Fruit fly (Drosophila melanogaster) whole organism, wandering third instar larva: ENCODE data around the gene CG15432.

ENCODE experiments used
- Abd-B ChIP-seq: fragments of >200 bp; optimal IDR thresholded peaks from 2 replicates; lab custom pipeline; 2017; ENCODE audit warnings: missing biosample characterization, missing genetic modification characterization
- CG9705 ChIP-seq: fragments of 200-800 bp; sonication (Bioruptor generic); optimal IDR thresholded peaks from 2 replicates; lab custom pipeline; 2018; ENCODE audit warnings: missing biosample characterization, mild to moderate bottlenecking, missing genetic modification characterization
- CrebA ChIP-seq: fragments of 200-800 bp; sonication (Bioruptor generic); optimal IDR thresholded peaks from 2 replicates; lab custom pipeline; 2016; ENCODE audit warnings: missing biosample characterization, mild to moderate bottlenecking, missing genetic modification characterization, borderline replicate concordance
- Dfd ChIP-seq: fragments of >200 bp; optimal IDR thresholded peaks from 2 replicates; lab custom pipeline; 2017; ENCODE audit warnings: missing biosample characterization, missing genetic modification characterization
- Dif ChIP-seq: fragments of 200-275, 200-300 bp; sonication (Bioruptor generic); optimal IDR thresholded peaks from 2 replicates; lab custom pipeline; 2018; ENCODE audit warnings: missing biosample characterization, missing genetic modification characterization; ENCODE audit not compliant: partially characterized antibody
- HLH106 ChIP-seq: fragments of 200-800 bp; optimal IDR thresholded peaks from 3 replicates; lab custom pipeline; 2019; ENCODE audit warnings: missing biosample characterization, mild to moderate bottlenecking, missing genetic modification characterization, moderate library complexity
- Hnf4 ChIP-seq: fragments of 200-800 bp; sonication (Bioruptor generic); optimal IDR thresholded peaks from 2 replicates; lab custom pipeline; 2016; ENCODE audit warnings: missing biosample characterization, mild to moderate bottlenecking, missing genetic modification characterization
- Hr83 ChIP-seq: fragments of 200-300 bp; sonication (Bioruptor generic); optimal IDR thresholded peaks from 2 replicates; lab custom pipeline; 2016; ENCODE audit warnings: missing biosample characterization, mild to moderate bottlenecking, missing genetic modification characterization, moderate library complexity; ENCODE audit not compliant: poor library complexity, severe bottlenecking
- Jra ChIP-seq: sonication (Bioruptor generic); optimal IDR thresholded peaks from 2 replicates; lab custom pipeline; 2016; ENCODE audit warnings: missing biosample characterization, missing genetic modification characterization
- Myc ChIP-seq: fragments of >200 bp; optimal IDR thresholded peaks from 2 replicates; lab custom pipeline; 2017
- N ChIP-seq: fragments of >200 bp; optimal IDR thresholded peaks from 2 replicates; lab custom pipeline; 2018; ENCODE audit warnings: missing biosample characterization, missing external identifiers, missing genetic modification characterization
- OdsH ChIP-seq: fragments of 200-800 bp; sonication (Bioruptor generic); optimal IDR thresholded peaks from 2 replicates; lab custom pipeline; 2016; ENCODE audit warnings: missing biosample characterization, mild to moderate bottlenecking, missing genetic modification characterization
- Rel ChIP-seq, 2 experiments: fragments of 200-800 bp; sonication (Bioruptor generic) in 1 of 2; optimal IDR thresholded peaks; 2 replicates in 1 of 2; 3 replicates in 1 of 2; lab custom pipeline; 2016 to 2019; ENCODE audit warnings: mild to moderate bottlenecking in 2 of 2, missing biosample characterization in 2 of 2, missing genetic modification characterization in 2 of 2, moderate library complexity in 1 of 2
- Sp1 ChIP-seq: fragments of 200-800 bp; sonication (Bioruptor generic); optimal IDR thresholded peaks from 3 replicates; lab custom pipeline; 2019; ENCODE audit warnings: missing biosample characterization, mild to moderate bottlenecking, missing genetic modification characterization, moderate library complexity
- dl ChIP-seq, 2 experiments: fragments of 175-275, 200-275 bp in 1 of 2; fragments of 200-275 bp in 1 of 2; sonication (Bioruptor generic); optimal IDR thresholded peaks; lab custom pipeline; 2018; ENCODE audit warnings: mild to moderate bottlenecking in 2 of 2, missing biosample characterization in 2 of 2, missing genetic modification characterization in 2 of 2, moderate library complexity in 2 of 2; ENCODE audit not compliant: partially characterized antibody in 2 of 2, insufficient read depth in 1 of 2
- dsf ChIP-seq: sonication (Bioruptor generic); optimal IDR thresholded peaks from 2 replicates; lab custom pipeline; 2016; ENCODE audit warnings: missing biosample characterization, missing genetic modification characterization, borderline replicate concordance
- ey ChIP-seq: fragments of 200-800 bp; sonication (Bioruptor generic); optimal IDR thresholded peaks from 2 replicates; lab custom pipeline; 2016; ENCODE audit warnings: missing biosample characterization, missing genetic modification characterization
- foxo ChIP-seq, 2 experiments: fragments of 200-800 bp; sonication (Bioruptor generic); optimal IDR thresholded peaks; 2 replicates in 1 of 2; 3 replicates in 1 of 2; lab custom pipeline; 2016 to 2017; ENCODE audit warnings: missing biosample characterization in 2 of 2, missing genetic modification characterization in 2 of 2
- fru ChIP-seq: fragments of 200-800 bp; sonication (Bioruptor generic); optimal IDR thresholded peaks from 3 replicates; lab custom pipeline; 2016; ENCODE audit warnings: missing biosample characterization, mild to moderate bottlenecking, missing genetic modification characterization
- h ChIP-seq: fragments of 200-800 bp; sonication (Bioruptor generic); optimal IDR thresholded peaks from 3 replicates; lab custom pipeline; 2016; ENCODE audit warnings: missing biosample characterization, mild to moderate bottlenecking, missing genetic modification characterization
- pan ChIP-seq: fragments of >200 bp; optimal IDR thresholded peaks from 2 replicates; lab custom pipeline; 2017
- rgr ChIP-seq: fragments of 200-800 bp; sonication (Bioruptor generic); optimal IDR thresholded peaks from 3 replicates; lab custom pipeline; 2016; ENCODE audit warnings: missing biosample characterization, mild to moderate bottlenecking, missing genetic modification characterization
- sage ChIP-seq: fragments of 200-800 bp; sonication (Bioruptor generic); optimal IDR thresholded peaks from 2 replicates; lab custom pipeline; 2016; ENCODE audit warnings: missing biosample characterization, mild to moderate bottlenecking, missing genetic modification characterization
- sv ChIP-seq: fragments of 200-800 bp; sonication (Bioruptor generic); optimal IDR thresholded peaks from 3 replicates; lab custom pipeline; 2016; ENCODE audit warnings: missing biosample characterization, missing genetic modification characterization
- tai ChIP-seq: sonication (Bioruptor generic); optimal IDR thresholded peaks from 2 replicates; lab custom pipeline; 2016; ENCODE audit warnings: missing biosample characterization, missing genetic modification characterization
- usp ChIP-seq: fragments of >200 bp; optimal IDR thresholded peaks from 2 replicates; lab custom pipeline; 2017; ENCODE audit warnings: missing biosample characterization, missing genetic modification characterization
- woc ChIP-seq: sonication (Bioruptor generic); optimal IDR thresholded peaks from 2 replicates; lab custom pipeline; 2016; ENCODE audit warnings: missing biosample characterization, mild to moderate bottlenecking, missing genetic modification characterization

CG15432 gene

dm6 chr2L:4459543-4459942 lies 17.4 kb downstream of the CG15432 start, which contains the start of the genes mRpL27 and CG15435:
Gene mRpL27 (minus strand): TSS chr2L:4459638.
Gene CG15435 (plus strand): TSS chr2L:4459729.
- peak; percentile 15 for TF ChIP-seq rgr (GFP tag; lab: Kevin White, UChicago)
- peak; percentile 31 for TF ChIP-seq h
- TF ChIP-seq sage (GFP tag; lab: Kevin White, UChicago), result no peak
- no peak for TF ChIP-seq ey (GFP tag; lab: Kevin White, UChicago)
- peak in 1 of 2 experiments; percentile 29 for TF ChIP-seq foxo (GFP tag; optimal IDR thresholded peaks at IDR 0.05; lab: Kevin White, UChicago)
- no peak for TF ChIP-seq Hr83 (GFP tag; lab: Kevin White, UChicago)
- TF ChIP-seq Sp1 (GFP tag; lab: Kevin White, UChicago), result peak; percentile 20
- TF ChIP-seq HLH106 (tag; lab: Kevin White, UChicago), result peak; percentile 51
- peak; percentile 96 for TF ChIP-seq Myc
- no peak for TF ChIP-seq Hnf4 (GFP tag; lab: Kevin White, UChicago)
- TF ChIP-seq woc, result peak; percentile 87
- TF ChIP-seq OdsH (GFP tag; lab: Kevin White, UChicago), result peak; percentile 7
- TF ChIP-seq CG9705 (GFP tag; lab: Kevin White, UChicago), result peak; percentile 48
- TF ChIP-seq Rel (GFP tag; optimal IDR thresholded peaks at IDR 0.05; lab: Kevin White, UChicago), result no peak
- peak; percentile 24 for TF ChIP-seq Rel (tag; optimal IDR thresholded peaks at IDR 0.05; lab: Kevin White, UChicago)

- TF ChIP-seq dsf (GFP tag; lab: Kevin White, UChicago) (no peak), CG9705 (GFP tag; lab: Kevin White, UChicago) (peak; percentile 14), CrebA (GFP tag; lab: Kevin White, UChicago) (no peak), Rel (GFP tag; optimal IDR thresholded peaks at IDR 0.05; lab: Kevin White, UChicago) (no peak), Rel (tag; optimal IDR thresholded peaks at IDR 0.05; lab: Kevin White, UChicago) (peak; percentile 32), Dfd (GFP tag; lab: Kevin White, UChicago) (no peak)
Measured at dm6 chr2L:4463323-4463722, 21.2 kb downstream of the CG15432 start, which contains the start of the genes CG15443 and Paris. Gene CG15443 (minus strand): TSS chr2L:4463447. Gene Paris (plus strand): TSS chr2L:4463611.

- TF ChIP-seq woc (peak; percentile 74), Myc (peak; percentile 18), foxo (GFP tag; optimal IDR thresholded peaks at IDR 0.05; lab: Kevin White, UChicago) (no peak)
Measured at dm6 chr2L:4464946-4465345, 22.8 kb downstream of the CG15432 start, which contains the start of gene FIG4. Gene FIG4 (plus strand): TSS chr2L:4465174.

- TF ChIP-seq h, result peak; percentile 22
- no peak for TF ChIP-seq CrebA (GFP tag; lab: Kevin White, UChicago)
- TF ChIP-seq fru, result peak; percentile 23
Measured at dm6 chr2L:4475422-4475821, 33.3 kb downstream of the CG15432 start.

- no peak for TF ChIP-seq pan (lab: Kevin White, UChicago)
- TF ChIP-seq Hr83 (GFP tag; lab: Kevin White, UChicago), result no peak
- no peak for TF ChIP-seq N (GFP tag; lab: Kevin White, UChicago)
- TF ChIP-seq Abd-B, result no peak
- TF ChIP-seq sage (GFP tag; lab: Kevin White, UChicago), result no peak
- TF ChIP-seq dl (GFP tag; optimal IDR thresholded peaks at IDR 0.05; lab: Kevin White, UChicago; ENCODE audit: insufficient read depth in 1 of 2, partially characterized antibody in 2 of 2), result no peak
- TF ChIP-seq OdsH (GFP tag; lab: Kevin White, UChicago), result no peak
- TF ChIP-seq tai (GFP tag; lab: Kevin White, UChicago), result no peak
- TF ChIP-seq foxo (GFP tag; optimal IDR thresholded peaks at IDR 0.05; lab: Kevin White, UChicago), result no peak
- TF ChIP-seq fru, result no peak
- peak; percentile 52 for TF ChIP-seq h
- TF ChIP-seq CG9705 (GFP tag; lab: Kevin White, UChicago), result no peak
- TF ChIP-seq dsf (GFP tag; lab: Kevin White, UChicago), result no peak
- TF ChIP-seq Jra, result no peak
- TF ChIP-seq Dif (GFP tag; lab: Kevin White, UChicago), result peak; percentile 28
Measured at dm6 chr2L:4476672-4477273, 34.7 kb downstream of the CG15432 start, which contains the start of gene ine. Gene ine (minus strand): TSS chr2L:4477022.

- TF ChIP-seq usp (GFP tag; lab: Kevin White, UChicago) (no peak), Dif (GFP tag; lab: Kevin White, UChicago) (no peak), Sp1 (GFP tag; lab: Kevin White, UChicago) (no peak), pan (lab: Kevin White, UChicago) (no peak), Myc (no peak), sage (GFP tag; lab: Kevin White, UChicago) (no peak), ey (GFP tag; lab: Kevin White, UChicago) (no peak), CG9705 (GFP tag; lab: Kevin White, UChicago) (no peak), sv (no peak), rgr (GFP tag; lab: Kevin White, UChicago) (no peak), h (no peak)
Measured at dm6 chr2L:4477978-4478377, 35.9 kb downstream of the CG15432 start.
